1 fruit fly cellular context compared by ENCODE assay signal in genomic region chr3R:21111964-21112740, dm6.
TF ChIP-seq lines count a peak whose summit lies in the region.

No protein-coding gene starts in this region.

TF ChIP-seq in whole organism, embryonic, 481 proteins besides CTCF, POLR2A, EP300 and RAD21 (continued from another document and continues in another):
- TF ChIP-seq esg (GFP tag; conservative IDR thresholded peaks at IDR 0.05; lab: Robert Waterston, UW) = 0 out of 2 replicates have a peak, but pooled peaks have one; percentile 5
- no peak for TF ChIP-seq B-H2 (GFP tag; optimal IDR thresholded peaks at IDR 0.05; lab: Kevin White, UChicago)
- peak; percentile 68 for TF ChIP-seq dmrt99B (tag; optimal IDR thresholded peaks at IDR 0.05; lab: Kevin White, UChicago)
- TF ChIP-seq Hmr (GFP tag; optimal IDR thresholded peaks at IDR 0.05; lab: Kevin White, UChicago) = peak; percentile 58
- TF ChIP-seq tin (GFP tag; optimal IDR thresholded peaks at IDR 0.05; lab: Kevin White, UChicago) = peak; percentile 22
- TF ChIP-seq CG12744 (GFP tag; optimal IDR thresholded peaks at IDR 0.05; lab: Kevin White, UChicago) = no peak
- TF ChIP-seq CG13624 (GFP tag; optimal IDR thresholded peaks at IDR 0.05; lab: Kevin White, UChicago) = peak; percentile 45
- no peak for TF ChIP-seq Bgb (GFP tag; IDR thresholded peaks at IDR 0.05; lab: Robert Waterston, UW; ENCODE audit: partially characterized antibody)
- TF ChIP-seq tna (GFP tag; IDR thresholded peaks at IDR 0.05; lab: Robert Waterston, UW; ENCODE audit: partially characterized antibody) = no peak
- no peak for TF ChIP-seq danr (GFP tag; IDR thresholded peaks at IDR 0.05; lab: Robert Waterston, UW)
- TF ChIP-seq CG11695 (GFP tag; IDR thresholded peaks at IDR 0.05; lab: Robert Waterston, UW) = peak; percentile 29; the same call in 1 of the 3 replicates
- TF ChIP-seq CG2889 (GFP tag; IDR thresholded peaks at IDR 0.05; lab: Robert Waterston, UW) = no peak; the same call in 2 of the 3 replicates
- TF ChIP-seq odd (GFP tag; optimal IDR thresholded peaks at IDR 0.05; lab: Kevin White, UChicago) = peak; percentile 14
- peak; percentile 10 for TF ChIP-seq CG8281 (tag; optimal IDR thresholded peaks at IDR 0.05; lab: Kevin White, UChicago)
- peak; percentile 24 for TF ChIP-seq CG2712 (tag; optimal IDR thresholded peaks at IDR 0.05; lab: Kevin White, UChicago)
- peak; percentile 15 for TF ChIP-seq Bteb2 (GFP tag; optimal IDR thresholded peaks at IDR 0.05; lab: Kevin White, UChicago)
- 0 out of 2 replicates have a peak, but pooled peaks have one; percentile 14 for TF ChIP-seq H2.0 (GFP tag; IDR thresholded peaks at IDR 0.05; lab: Robert Waterston, UW)
- TF ChIP-seq kay (GFP tag; optimal IDR thresholded peaks at IDR 0.05; lab: Kevin White, UChicago) = no peak
- peak; percentile 37 for TF ChIP-seq Fer1 (GFP tag; optimal IDR thresholded peaks at IDR 0.05; lab: Kevin White, UChicago)
- TF ChIP-seq tap (tag; optimal IDR thresholded peaks at IDR 0.05; lab: Kevin White, UChicago) = no peak
- peak; percentile 50 for TF ChIP-seq CG8290 (GFP tag; optimal IDR thresholded peaks at IDR 0.05; lab: Kevin White, UChicago)
- TF ChIP-seq CG8290 (tag; optimal IDR thresholded peaks at IDR 0.05; lab: Kevin White, UChicago) = no peak
- TF ChIP-seq CG6791 (GFP tag; IDR thresholded peaks at IDR 0.05; lab: Robert Waterston, UW; ENCODE audit: partially characterized antibody) = 0 out of 3 replicates have a peak, but pooled peaks have one; percentile 10
- no peak; the same call in 1 of the 2 replicates for TF ChIP-seq onecut (GFP tag; IDR thresholded peaks at IDR 0.05; lab: Robert Waterston, UW)
- TF ChIP-seq salm (tag; optimal IDR thresholded peaks at IDR 0.05; lab: Kevin White, UChicago) = peak; percentile 38
- peak; percentile 71 for TF ChIP-seq corto (GFP tag; optimal IDR thresholded peaks at IDR 0.05; lab: Kevin White, UChicago)
- TF ChIP-seq CG12155 (GFP tag; optimal IDR thresholded peaks at IDR 0.05; lab: Kevin White, UChicago) = peak; percentile 31
- TF ChIP-seq ewg (GFP tag; optimal IDR thresholded peaks at IDR 0.05; lab: Kevin White, UChicago) = peak; percentile 14
- TF ChIP-seq ac (GFP tag; optimal IDR thresholded peaks at IDR 0.05; lab: Kevin White, UChicago) = no peak
- peak; percentile 58 for TF ChIP-seq CG12219 (GFP tag; optimal IDR thresholded peaks at IDR 0.05; lab: Kevin White, UChicago)
- TF ChIP-seq CG1529 (GFP tag; optimal IDR thresholded peaks at IDR 0.05; lab: Kevin White, UChicago) = peak; percentile 32
- TF ChIP-seq CG14441 (GFP tag; IDR thresholded peaks at IDR 0.05; lab: Robert Waterston, UW) = peak; percentile 55; the same call in 1 of the 2 replicates
- 0 out of 2 replicates have a peak, but pooled peaks have one; percentile 22 for TF ChIP-seq ap (GFP tag; IDR thresholded peaks at IDR 0.05; lab: Robert Waterston, UW)
- no peak for TF ChIP-seq CG17612 (GFP tag; IDR thresholded peaks at IDR 0.05; lab: Robert Waterston, UW)
- no peak for TF ChIP-seq slou (GFP tag; optimal IDR thresholded peaks at IDR 0.05; lab: Kevin White, UChicago)
- TF ChIP-seq Six4 (GFP tag; optimal IDR thresholded peaks at IDR 0.05; lab: Kevin White, UChicago) = no peak
- peak; percentile 60 for TF ChIP-seq CG15269 (tag; optimal IDR thresholded peaks at IDR 0.05; lab: Kevin White, UChicago)
- TF ChIP-seq toy (GFP tag; IDR thresholded peaks at IDR 0.05; lab: Robert Waterston, UW) = no peak
- TF ChIP-seq CG7745 (tag; optimal IDR thresholded peaks at IDR 0.05; lab: Kevin White, UChicago) = no peak
- TF ChIP-seq mirr (GFP tag; optimal IDR thresholded peaks at IDR 0.05; lab: Kevin White, UChicago) = peak; percentile 18
- TF ChIP-seq mam (GFP tag; optimal IDR thresholded peaks at IDR 0.05; lab: Kevin White, UChicago) = no peak
- peak; percentile 65 for TF ChIP-seq row (GFP tag; IDR thresholded peaks at IDR 0.05; lab: Robert Waterston, UW)
- no peak for TF ChIP-seq CG15601 (tag; optimal IDR thresholded peaks at IDR 0.05; lab: Kevin White, UChicago)
- peak; percentile 75 for TF ChIP-seq Trl (optimal IDR thresholded peaks at IDR 0.05; lab: Kevin White, UChicago)
- TF ChIP-seq Trl (GFP tag; optimal IDR thresholded peaks at IDR 0.05; lab: Kevin White, UChicago) = no peak
- TF ChIP-seq CG4360 (GFP tag; IDR thresholded peaks at IDR 0.05; lab: Robert Waterston, UW) = peak; percentile 88
- TF ChIP-seq Gug (GFP tag; IDR thresholded peaks at IDR 0.05; lab: Robert Waterston, UW) = no peak
- peak; percentile 53 for TF ChIP-seq lab (GFP tag; optimal IDR thresholded peaks at IDR 0.05; lab: Kevin White, UChicago)
- peak; percentile 14 for TF ChIP-seq Nf-YB (GFP tag; optimal IDR thresholded peaks at IDR 0.05; lab: Kevin White, UChicago)
- TF ChIP-seq CG3281 (GFP tag; optimal IDR thresholded peaks at IDR 0.05; lab: Kevin White, UChicago) = peak; percentile 26
- 0 out of 2 replicates have a peak, but pooled peaks have one; percentile 15 for TF ChIP-seq Atf6 (GFP tag; IDR thresholded peaks at IDR 0.05; lab: Robert Waterston, UW)
- peak; percentile 11 for TF ChIP-seq CG6765 (GFP tag; optimal IDR thresholded peaks at IDR 0.05; lab: Kevin White, UChicago)
- no peak; the same call in 2 of the 3 replicates for TF ChIP-seq CG11456 (GFP tag; IDR thresholded peaks at IDR 0.05; lab: Robert Waterston, UW)
- peak; percentile 26; the same call in 1 of the 2 replicates for TF ChIP-seq lmd (GFP tag; IDR thresholded peaks at IDR 0.05; lab: Robert Waterston, UW)
- TF ChIP-seq eyg (GFP tag; optimal IDR thresholded peaks at IDR 0.05; lab: Kevin White, UChicago) = no peak
- peak; percentile 45 for TF ChIP-seq CG13424 (tag; optimal IDR thresholded peaks at IDR 0.05; lab: Kevin White, UChicago)
- TF ChIP-seq seq (GFP tag; IDR thresholded peaks at IDR 0.05; lab: Robert Waterston, UW) = peak; percentile 38; the same call in 1 of the 2 replicates
- peak; percentile 7 for TF ChIP-seq Xrp1 (GFP tag; IDR thresholded peaks at IDR 0.05; lab: Robert Waterston, UW)
- TF ChIP-seq sug (tag; optimal IDR thresholded peaks at IDR 0.05; lab: Kevin White, UChicago) = peak; percentile 14
- TF ChIP-seq CG12391 (tag; optimal IDR thresholded peaks at IDR 0.05; lab: Kevin White, UChicago) = peak; percentile 38
- no peak for TF ChIP-seq CG3065 (GFP tag; optimal IDR thresholded peaks at IDR 0.05; lab: Kevin White, UChicago)
- TF ChIP-seq CG17568 (GFP tag; optimal IDR thresholded peaks at IDR 0.05; lab: Kevin White, UChicago) = peak; percentile 44
- TF ChIP-seq fu2 (GFP tag; optimal IDR thresholded peaks at IDR 0.05; lab: Kevin White, UChicago) = no peak
- TF ChIP-seq phol (tag; optimal IDR thresholded peaks at IDR 0.05; lab: Kevin White, UChicago) = peak; percentile 42
- 0 out of 4 replicates have a peak, but pooled peaks have one; percentile 12 for TF ChIP-seq chinmo (GFP tag; IDR thresholded peaks at IDR 0.05; lab: Robert Waterston, UW; ENCODE audit: partially characterized antibody)
- TF ChIP-seq Nf-YA (GFP tag; IDR thresholded peaks at IDR 0.05; lab: Robert Waterston, UW) = no peak
- TF ChIP-seq Med (GFP tag; lab: Kevin White, UChicago) = peak; percentile 75
- TF ChIP-seq ci (GFP tag; IDR thresholded peaks at IDR 0.05; lab: Robert Waterston, UW) = no peak
- TF ChIP-seq gfzf (GFP tag; optimal IDR thresholded peaks at IDR 0.05; lab: Kevin White, UChicago) = no peak
- peak; percentile 60; the same call in 2 of the 3 replicates for TF ChIP-seq dysf (GFP tag; IDR thresholded peaks at IDR 0.05; lab: Robert Waterston, UW)
- peak; percentile 2 for TF ChIP-seq CG4328 (GFP tag; optimal IDR thresholded peaks at IDR 0.05; lab: Kevin White, UChicago)
- peak; percentile 34 for TF ChIP-seq az2 (GFP tag; optimal IDR thresholded peaks at IDR 0.05; lab: Kevin White, UChicago)
- no peak for TF ChIP-seq sisA (GFP tag; IDR thresholded peaks at IDR 0.05; lab: Robert Waterston, UW)
- TF ChIP-seq prd (optimal IDR thresholded peaks at IDR 0.05; lab: Kevin White, UChicago) = no peak
- TF ChIP-seq prd (GFP tag; IDR thresholded peaks at IDR 0.05; lab: Robert Waterston, UW) = peak; percentile 32; the same call in 1 of the 3 replicates
- no peak for TF ChIP-seq CG7963 (GFP tag; IDR thresholded peaks at IDR 0.05; lab: Robert Waterston, UW; ENCODE audit: partially characterized antibody)
- TF ChIP-seq CG13287 (GFP tag; IDR thresholded peaks at IDR 0.05; lab: Robert Waterston, UW; ENCODE audit: partially characterized antibody) = no peak
- TF ChIP-seq lilli (GFP tag; optimal IDR thresholded peaks at IDR 0.05; lab: Kevin White, UChicago) = peak; percentile 22
- TF ChIP-seq HHEX (GFP tag; optimal IDR thresholded peaks at IDR 0.05; lab: Kevin White, UChicago) = peak; percentile 47
- 0 out of 2 replicates have a peak, but pooled peaks have one; percentile 24 for TF ChIP-seq CG42726 (GFP tag; IDR thresholded peaks at IDR 0.05; lab: Robert Waterston, UW; ENCODE audit: partially characterized antibody)
- peak; percentile 57 for TF ChIP-seq CG17385 (GFP tag; optimal IDR thresholded peaks at IDR 0.05; lab: Kevin White, UChicago)
- TF ChIP-seq CG10209 (GFP tag; optimal IDR thresholded peaks at IDR 0.05; lab: Kevin White, UChicago) = peak; percentile 13
- no peak; the same call in 1 of the 2 replicates for TF ChIP-seq Awh (GFP tag; IDR thresholded peaks at IDR 0.05; lab: Robert Waterston, UW)
- peak; percentile 45 for TF ChIP-seq CG12659 (GFP tag; optimal IDR thresholded peaks at IDR 0.05; lab: Kevin White, UChicago)
- TF ChIP-seq run (tag; optimal IDR thresholded peaks at IDR 0.05; lab: Kevin White, UChicago) = peak; percentile 39
- TF ChIP-seq CG2678 (tag; optimal IDR thresholded peaks at IDR 0.05; lab: Kevin White, UChicago) = peak; percentile 63
- TF ChIP-seq shn (GFP tag; optimal IDR thresholded peaks at IDR 0.05; lab: Kevin White, UChicago) = peak; percentile 26
- TF ChIP-seq CG12769 (tag; optimal IDR thresholded peaks at IDR 0.05; lab: Kevin White, UChicago) = peak; percentile 17
- TF ChIP-seq Abd-B (GFP tag; optimal IDR thresholded peaks at IDR 0.05; lab: Kevin White, UChicago) = peak; percentile 39
- TF ChIP-seq CG7786 (GFP tag; optimal IDR thresholded peaks at IDR 0.05; lab: Kevin White, UChicago) = peak; percentile 23
- TF ChIP-seq klu (GFP tag; IDR thresholded peaks at IDR 0.05; lab: Robert Waterston, UW) = no peak
- peak; percentile 35 for TF ChIP-seq exex (tag; optimal IDR thresholded peaks at IDR 0.05; lab: Kevin White, UChicago)
- TF ChIP-seq CoRest (tag; optimal IDR thresholded peaks at IDR 0.05; lab: Kevin White, UChicago) = peak; percentile 27
- TF ChIP-seq grau (tag; optimal IDR thresholded peaks at IDR 0.05; lab: Kevin White, UChicago) = peak; percentile 57
- peak; percentile 79 for TF ChIP-seq CG31365 (tag; optimal IDR thresholded peaks at IDR 0.05; lab: Kevin White, UChicago)
- TF ChIP-seq CG6813 (GFP tag; optimal IDR thresholded peaks at IDR 0.05; lab: Kevin White, UChicago) = peak; percentile 3
- no peak for TF ChIP-seq Sin3A (optimal IDR thresholded peaks at IDR 0.05; lab: Kevin White, UChicago)
- peak; percentile 51 for TF ChIP-seq Rfx (GFP tag; IDR thresholded peaks at IDR 0.05; lab: Robert Waterston, UW)
- peak; percentile 42 for TF ChIP-seq oc (tag; optimal IDR thresholded peaks at IDR 0.05; lab: Kevin White, UChicago)
- peak; percentile 33 for TF ChIP-seq CG17359 (tag; optimal IDR thresholded peaks at IDR 0.05; lab: Kevin White, UChicago)
- peak; percentile 51 for TF ChIP-seq CG7839 (tag; optimal IDR thresholded peaks at IDR 0.05; lab: Kevin White, UChicago)
- TF ChIP-seq chn (GFP tag; optimal IDR thresholded peaks at IDR 0.05; lab: Kevin White, UChicago) = peak; percentile 19
- TF ChIP-seq CG1602 (GFP tag; optimal IDR thresholded peaks at IDR 0.05; lab: Kevin White, UChicago) = peak; percentile 28
- peak; percentile 31 for TF ChIP-seq nmo (GFP tag; optimal IDR thresholded peaks at IDR 0.05; lab: Kevin White, UChicago)
- no peak for TF ChIP-seq cas (GFP tag; IDR thresholded peaks at IDR 0.05; lab: Robert Waterston, UW)
- TF ChIP-seq CG5953 (GFP tag; IDR thresholded peaks at IDR 0.05; lab: Robert Waterston, UW) = no peak
- TF ChIP-seq cwo (GFP tag; optimal IDR thresholded peaks at IDR 0.05; lab: Kevin White, UChicago) = no peak
- TF ChIP-seq gem (tag; optimal IDR thresholded peaks at IDR 0.05; lab: Kevin White, UChicago) = peak; percentile 69
- TF ChIP-seq CG12104 (GFP tag; optimal IDR thresholded peaks at IDR 0.05; lab: Kevin White, UChicago) = peak; percentile 33
- TF ChIP-seq ro (GFP tag; IDR thresholded peaks at IDR 0.05; lab: Robert Waterston, UW) = no peak
- no peak for TF ChIP-seq CG4404 (GFP tag; IDR thresholded peaks at IDR 0.05; lab: Robert Waterston, UW)
- TF ChIP-seq NfI (GFP tag; optimal IDR thresholded peaks at IDR 0.05; lab: Kevin White, UChicago) = peak; percentile 41
- TF ChIP-seq sens (GFP tag; lab: Kevin White, UChicago) = peak; percentile 87
- no peak for TF ChIP-seq Mes4 (GFP tag; optimal IDR thresholded peaks at IDR 0.05; lab: Kevin White, UChicago)
- TF ChIP-seq ind (GFP tag; optimal IDR thresholded peaks at IDR 0.05; lab: Kevin White, UChicago) = peak; percentile 36
- peak; percentile 9 for TF ChIP-seq CG10462 (GFP tag; optimal IDR thresholded peaks at IDR 0.05; lab: Kevin White, UChicago)
- TF ChIP-seq Elba2 (GFP tag; optimal IDR thresholded peaks at IDR 0.05; lab: Kevin White, UChicago) = no peak
- TF ChIP-seq Hsf (GFP tag; optimal IDR thresholded peaks at IDR 0.05; lab: Kevin White, UChicago) = peak; percentile 20
- no peak for TF ChIP-seq Spps (tag; optimal IDR thresholded peaks at IDR 0.05; lab: Kevin White, UChicago)
- no peak for TF ChIP-seq CG18599 (GFP tag; optimal IDR thresholded peaks at IDR 0.05; lab: Kevin White, UChicago)
- TF ChIP-seq CG30403 (GFP tag; optimal IDR thresholded peaks at IDR 0.05; lab: Kevin White, UChicago) = peak; percentile 23
- TF ChIP-seq ATbp (GFP tag; optimal IDR thresholded peaks at IDR 0.05; lab: Kevin White, UChicago) = peak; percentile 29
- TF ChIP-seq Opbp (GFP tag; IDR thresholded peaks at IDR 0.05; lab: Robert Waterston, UW; ENCODE audit: partially characterized antibody) = no peak
- no peak for TF ChIP-seq disco-r (GFP tag; optimal IDR thresholded peaks at IDR 0.05; lab: Kevin White, UChicago)
- TF ChIP-seq CG34422 (GFP tag; IDR thresholded peaks at IDR 0.05; lab: Robert Waterston, UW) = 0 out of 3 replicates have a peak, but pooled peaks have one; percentile 7
- TF ChIP-seq bcd (GFP tag; optimal IDR thresholded peaks at IDR 0.05; lab: Kevin White, UChicago) = peak; percentile 19
- peak; percentile 23 for TF ChIP-seq CG11723 (GFP tag; optimal IDR thresholded peaks at IDR 0.05; lab: Kevin White, UChicago)
- no peak for TF ChIP-seq CG12299 (tag; optimal IDR thresholded peaks at IDR 0.05; lab: Kevin White, UChicago)
- peak; percentile 56 for TF ChIP-seq sqz (GFP tag; optimal IDR thresholded peaks at IDR 0.05; lab: Kevin White, UChicago)
- TF ChIP-seq CG10366 (GFP tag; IDR thresholded peaks at IDR 0.05; lab: Robert Waterston, UW) = peak; percentile 15; the same call in 1 of the 2 replicates
